Worm (Caenorhabditis elegans) whole organism, L1 larva: ENCODE results near the gene Y104H12D.2.

Experiments used
- ama-1 ChIP-seq: fragments of 150-350 bp; optimal IDR thresholded peaks from 2 replicates; lab custom pipeline; 2014
- dpl-1 ChIP-seq, 3 experiments: fragments of 150-350 bp in 2 of 3; sonication (generic microtip) in 1 of 3; optimal IDR thresholded peaks; 2 replicates each; lab custom pipeline; 2014 to 2017; ENCODE audit warnings: missing biosample characterization in 3 of 3, missing genetic modification characterization in 3 of 3, missing genetic modification reagents in 3 of 3
- fkh-4 ChIP-seq: sonication (generic microtip); optimal IDR thresholded peaks from 2 replicates; lab custom pipeline; 2016; ENCODE audit warnings: missing compliant biosample characterization, missing genetic modification characterization, borderline replicate concordance
- fkh-8 ChIP-seq: sonication (generic microtip); optimal IDR thresholded peaks from 2 replicates; lab custom pipeline; 2016; ENCODE audit warnings: mild to moderate bottlenecking, missing genetic modification characterization, missing compliant biosample characterization
- irx-1 ChIP-seq: sonication (generic microtip); optimal IDR thresholded peaks from 2 replicates; lab custom pipeline; 2016; ENCODE audit warnings: missing genetic modification characterization, missing compliant biosample characterization
- lin-13 ChIP-seq: fragments of 150-350 bp; optimal IDR thresholded peaks from 2 replicates; lab custom pipeline; 2014; ENCODE audit warnings: missing biosample characterization, missing genetic modification reagents, missing genetic modification characterization
- lin-39 ChIP-seq: fragments of 150-350 bp; optimal IDR thresholded peaks from 2 replicates; lab custom pipeline; 2014; ENCODE audit warnings: missing biosample characterization, missing genetic modification reagents, missing genetic modification characterization
- nhr-20 ChIP-seq: sonication (generic microtip); optimal IDR thresholded peaks from 2 replicates; lab custom pipeline; 2016; ENCODE audit warnings: mild to moderate bottlenecking, missing genetic modification characterization, missing compliant biosample characterization
- pqm-1 ChIP-seq: sonication (generic microtip); optimal IDR thresholded peaks from 3 replicates; lab custom pipeline; 2017; ENCODE audit warnings: missing biosample characterization, missing genetic modification characterization

DNA sequence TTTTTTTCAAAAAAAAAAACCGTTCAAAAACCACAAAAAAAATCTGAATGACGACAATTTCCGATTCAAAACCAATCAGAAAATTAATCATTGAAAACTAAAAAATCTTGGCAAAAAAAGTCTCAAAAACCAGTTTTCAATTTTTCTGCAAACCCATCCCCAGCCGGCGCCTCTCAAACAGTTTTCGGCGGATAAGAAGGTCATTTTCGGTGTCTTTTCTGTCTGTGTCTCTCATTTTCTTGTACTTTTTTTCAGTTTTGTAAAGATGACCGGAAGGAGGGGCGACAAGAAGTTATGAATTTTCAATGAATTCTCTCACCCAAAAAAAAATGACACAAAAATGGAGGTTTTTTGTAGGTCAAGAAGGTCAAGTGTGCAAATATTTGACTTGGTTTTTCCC is 22.6 kb upstream of the Y104H12D.2 start:
- no peak for TF ChIP-seq fkh-4 (tag; lab: Kevin White, UChicago)
- no peak for TF ChIP-seq pqm-1 (tag; lab: Kevin White, UChicago)
- TF ChIP-seq nhr-20 (tag; lab: Kevin White, UChicago) = no peak
- TF ChIP-seq lin-13 (GFP tag; lab: Kevin White, UChicago) = no peak
- no peak for TF ChIP-seq irx-1 (tag; lab: Kevin White, UChicago)
- TF ChIP-seq ama-1 (lab: Kevin White, UChicago) = no peak
- no peak for TF ChIP-seq dpl-1 (GFP tag; optimal IDR thresholded peaks at IDR 0.05; lab: Kevin White, UChicago)
- TF ChIP-seq fkh-8 = no peak
- no peak for TF ChIP-seq lin-39 (tag; lab: Kevin White, UChicago)
